Worm (Caenorhabditis elegans): ENCODE results near the gene fat-4.

DNA sequence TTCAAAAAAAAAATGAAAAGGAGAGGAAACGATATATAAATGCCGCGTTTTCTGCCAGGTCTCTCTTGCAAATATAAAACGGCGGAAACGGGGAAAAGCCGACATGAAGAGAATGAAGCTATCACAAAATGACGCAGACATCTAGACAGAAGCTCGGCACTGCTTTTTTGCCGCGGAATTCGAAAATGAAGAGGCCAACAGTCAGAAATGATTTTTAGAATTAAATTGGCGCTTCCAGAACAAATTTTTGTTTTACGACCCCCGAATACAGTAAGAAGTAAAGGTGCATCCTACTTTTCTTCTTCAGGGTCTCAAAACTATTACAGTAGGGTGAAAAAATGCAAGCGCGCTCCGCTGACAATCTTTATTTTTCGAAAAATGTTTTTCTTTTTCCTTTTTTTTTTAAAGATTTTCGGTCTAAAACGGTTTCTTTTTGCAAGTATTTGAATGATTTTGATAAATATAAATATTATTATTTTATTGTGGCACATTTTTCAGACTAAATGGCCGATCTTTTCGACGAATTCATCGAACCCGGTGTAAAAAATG is 26.0 kb downstream of the fat-4 start, which contains the start of gene mtr-4:
- no peak for TF ChIP-seq attf-4 (tag; optimal IDR thresholded peaks at IDR 0.05)
- no peak for TF ChIP-seq snpc-4 (tag; optimal IDR thresholded peaks at IDR 0.05)
- no peak for TF ChIP-seq daf-16 (GFP tag; optimal IDR thresholded peaks at IDR 0.05)
- no peak for TF ChIP-seq daf-16 (tag; optimal IDR thresholded peaks at IDR 0.05)
- no peak for TF ChIP-seq nhr-25 (tag; optimal IDR thresholded peaks at IDR 0.05; ENCODE audit: borderline replicate concordance, insufficient read depth)
- TF ChIP-seq unc-62 (GFP tag; optimal IDR thresholded peaks at IDR 0.05 in 1 of 2), result no peak
- no peak for TF ChIP-seq unc-62 (tag; optimal IDR thresholded peaks at IDR 0.05)
- TF ChIP-seq egl-27 (tag; optimal IDR thresholded peaks at IDR 0.05), result no peak
- no peak for TF ChIP-seq zag-1 (tag; optimal IDR thresholded peaks at IDR 0.05)
- TF ChIP-seq lin-39 (tag; optimal IDR thresholded peaks at IDR 0.05), result no peak
